Fruit fly (Drosophila melanogaster) whole organism, prepupa: ENCODE data around the gene Prosbeta2R2.

Experiments used
- CG10669 ChIP-seq: fragments of 200-800 bp; sonication (Bioruptor generic); optimal IDR thresholded peaks from 3 replicates; lab custom pipeline; 2018; ENCODE audit warnings: missing biosample characterization, mild to moderate bottlenecking, missing genetic modification characterization, moderate library complexity
- CG6276 ChIP-seq: fragments of 200-800 bp; sonication (Bioruptor generic); optimal IDR thresholded peaks from 2 replicates; lab custom pipeline; 2017; ENCODE audit warnings: missing biosample characterization, mild to moderate bottlenecking, missing genetic modification characterization
- CG6854 ChIP-seq: fragments of 200-800 bp; sonication (Bioruptor generic); optimal IDR thresholded peaks from 2 replicates; lab custom pipeline; 2017; ENCODE audit warnings: missing biosample characterization, mild to moderate bottlenecking, missing genetic modification characterization
- CG8319 ChIP-seq: fragments of 200-800 bp; sonication (Bioruptor generic); optimal IDR thresholded peaks from 3 replicates; lab custom pipeline; 2016; ENCODE audit warnings: missing biosample characterization, missing genetic modification characterization
- Gug ChIP-seq: fragments of 200-800 bp; sonication (Bioruptor generic); IDR thresholded peaks from 2 replicates; pipeline ENCODE4 v1.3.6; 2022; ENCODE audit warnings: missing biosample characterization, missing genetic modification characterization
- Hr39 ChIP-seq: fragments of 200-800 bp; sonication (Bioruptor generic); optimal IDR thresholded peaks from 2 replicates; lab custom pipeline; 2016; ENCODE audit warnings: missing biosample characterization, missing genetic modification characterization
- Lpt ChIP-seq: fragments of 200-800 bp; sonication (Bioruptor generic); optimal IDR thresholded peaks from 3 replicates; lab custom pipeline; 2016; ENCODE audit warnings: missing biosample characterization, missing genetic modification characterization
- Met ChIP-seq: fragments of 200-800 bp; sonication (Bioruptor generic); optimal IDR thresholded peaks from 3 replicates; lab custom pipeline; 2016; ENCODE audit warnings: missing biosample characterization, missing genetic modification characterization
- OdsH ChIP-seq: fragments of 200-800 bp; sonication (Bioruptor generic); optimal IDR thresholded peaks from 3 replicates; lab custom pipeline; 2016; ENCODE audit warnings: missing biosample characterization, missing genetic modification characterization
- acj6 ChIP-seq: fragments of 200-800 bp; sonication (Bioruptor generic); optimal IDR thresholded peaks from 3 replicates; lab custom pipeline; 2016; ENCODE audit warnings: missing biosample characterization, missing genetic modification characterization
- eg ChIP-seq: fragments of 200-800 bp; sonication (Bioruptor generic); IDR thresholded peaks from 3 replicates; pipeline ENCODE4 v1.3.6; 2022; ENCODE audit warnings: missing biosample characterization, missing genetic modification characterization
- fkh ChIP-seq: fragments of 200-800 bp; sonication (Bioruptor generic); optimal IDR thresholded peaks from 3 replicates; lab custom pipeline; 2017; ENCODE audit warnings: missing biosample characterization, mild to moderate bottlenecking, missing genetic modification characterization, moderate library complexity
- ss ChIP-seq, 2 experiments: fragments of 200-800 bp; sonication (Bioruptor generic); optimal IDR thresholded peaks; 2 replicates in 1 of 2; 3 replicates in 1 of 2; lab custom pipeline; 2017 to 2018; ENCODE audit warnings: mild to moderate bottlenecking in 2 of 2, missing biosample characterization in 2 of 2, missing genetic modification characterization in 2 of 2, moderate library complexity in 1 of 2
- topi ChIP-seq: fragments of 200-800 bp; sonication (Bioruptor generic); optimal IDR thresholded peaks from 3 replicates; lab custom pipeline; 2016; ENCODE audit warnings: missing biosample characterization, missing genetic modification characterization

DNA sequence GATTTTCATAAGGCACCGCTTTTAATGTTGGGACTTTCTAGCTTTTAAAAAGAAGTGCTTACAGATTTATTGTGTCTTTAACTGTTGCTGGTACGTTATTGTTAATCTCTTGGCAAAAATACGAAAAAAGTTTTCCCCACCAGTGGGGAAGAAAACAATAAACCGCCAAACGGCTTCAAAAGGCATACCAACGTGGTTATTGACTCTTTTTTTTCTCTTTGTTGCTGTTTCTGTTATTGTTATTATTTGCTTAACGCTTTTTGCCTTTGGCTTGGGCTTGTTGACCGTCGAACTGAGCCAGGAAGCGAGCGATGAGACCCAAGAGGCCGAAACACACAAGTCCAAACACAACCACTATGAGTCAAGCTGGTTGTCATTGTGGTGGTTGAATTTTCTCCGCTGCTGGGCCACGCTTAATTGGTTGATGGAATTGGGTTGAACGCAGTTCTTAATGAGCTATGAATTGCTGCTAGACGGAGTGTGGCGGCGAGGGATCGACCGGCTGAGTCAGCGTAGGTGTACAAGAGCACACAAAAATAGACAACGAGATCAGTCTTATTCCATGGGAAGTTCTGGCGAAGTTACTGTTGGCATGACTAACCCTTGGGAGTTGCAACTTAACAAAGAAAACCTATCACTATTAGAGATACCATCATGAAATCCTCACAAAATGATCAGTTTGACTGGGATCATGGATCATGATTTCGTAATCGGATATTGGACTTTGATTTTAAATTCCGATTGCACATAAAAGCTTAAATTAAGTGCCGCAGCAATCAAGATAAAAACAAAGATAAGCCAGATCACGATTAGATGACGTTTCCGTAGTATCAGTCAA is 11.8 kb downstream of the Prosbeta2R2 start:
- no peak for TF ChIP-seq acj6 (GFP tag; lab: Kevin White, UChicago)
- TF ChIP-seq ss (GFP tag; optimal IDR thresholded peaks at IDR 0.05; lab: Kevin White, UChicago) = no peak
- TF ChIP-seq Hr39 (GFP tag; lab: Kevin White, UChicago) = no peak
- no peak for TF ChIP-seq CG10669
- no peak for TF ChIP-seq Met (GFP tag; lab: Kevin White, UChicago)
- TF ChIP-seq topi (GFP tag; lab: Kevin White, UChicago) = no peak
- no peak for TF ChIP-seq Gug (GFP tag; lab: Robert Waterston, UW)
- no peak for TF ChIP-seq eg (GFP tag; lab: Robert Waterston, UW)
- no peak for TF ChIP-seq Lpt (GFP tag; lab: Kevin White, UChicago)
- TF ChIP-seq CG8319 = no peak
- no peak for TF ChIP-seq OdsH (GFP tag; lab: Kevin White, UChicago)
- TF ChIP-seq CG6276 (GFP tag; lab: Kevin White, UChicago) = no peak
- peak; percentile 63 for TF ChIP-seq fkh (GFP tag; lab: Kevin White, UChicago)
- TF ChIP-seq CG6854 (GFP tag; lab: Kevin White, UChicago) = no peak
